Fruit fly (Drosophila melanogaster) whole organism, prepupa: ENCODE measurements around the gene dan.

ENCODE experiments used
- Blimp-1 ChIP-seq: fragments of 200-800 bp; sonication (Bioruptor generic); optimal IDR thresholded peaks from 3 replicates; lab custom pipeline; 2017; ENCODE audit warnings: missing biosample characterization, missing genetic modification characterization, mild to moderate bottlenecking, moderate library complexity, missing genetic modification reagents
- CG11294 ChIP-seq: fragments of 200-800 bp; sonication (Bioruptor generic); IDR thresholded peaks from 2 replicates; pipeline ENCODE4 v1.3.6; 2022; ENCODE audit warnings: missing biosample characterization, missing genetic modification characterization
- CG11762 ChIP-seq: fragments of 200-800 bp; sonication (Bioruptor generic); optimal IDR thresholded peaks from 3 replicates; lab custom pipeline; 2016; ENCODE audit warnings: missing biosample characterization, missing genetic modification characterization; ENCODE audit not compliant: insufficient read depth
- CG3032 ChIP-seq: fragments of 200-800 bp; optimal IDR thresholded peaks from 2 replicates; lab custom pipeline; 2019; ENCODE audit warnings: missing biosample characterization, mild to moderate bottlenecking, missing genetic modification characterization, moderate library complexity
- CG31627 ChIP-seq: fragments of 200-800 bp; sonication (Bioruptor generic); optimal IDR thresholded peaks from 3 replicates; lab custom pipeline; 2016; ENCODE audit warnings: missing biosample characterization, missing genetic modification characterization
- CG4318 ChIP-seq: fragments of 200-800 bp; sonication (Bioruptor generic); optimal IDR thresholded peaks from 3 replicates; lab custom pipeline; 2017; ENCODE audit warnings: missing biosample characterization, mild to moderate bottlenecking, missing genetic modification characterization
- CG6163 ChIP-seq: fragments of 200-800 bp; sonication (Bioruptor generic); IDR thresholded peaks from 3 replicates; pipeline ENCODE4 v1.3.6; 2022; ENCODE audit warnings: missing biosample characterization, missing genetic modification characterization
- CG6792 ChIP-seq: fragments of 200-800 bp; sonication (Bioruptor generic); optimal IDR thresholded peaks from 3 replicates; lab custom pipeline; 2016; ENCODE audit warnings: missing biosample characterization, missing genetic modification characterization
- CG6808 ChIP-seq: fragments of 200-800 bp; sonication (Bioruptor generic); optimal IDR thresholded peaks from 3 replicates; lab custom pipeline; 2017; ENCODE audit warnings: missing biosample characterization, missing genetic modification characterization, mild to moderate bottlenecking, moderate library complexity, missing genetic modification reagents
- CG6854 ChIP-seq: fragments of 200-800 bp; sonication (Bioruptor generic); optimal IDR thresholded peaks from 2 replicates; lab custom pipeline; 2017; ENCODE audit warnings: missing biosample characterization, mild to moderate bottlenecking, missing genetic modification characterization
- CG7368 ChIP-seq: fragments of 200-800 bp; sonication (Bioruptor generic); optimal IDR thresholded peaks from 3 replicates; lab custom pipeline; 2016; ENCODE audit warnings: missing biosample characterization, missing genetic modification characterization
- CG8119 ChIP-seq: fragments of 200-800 bp; sonication (Bioruptor generic); IDR thresholded peaks from 3 replicates; pipeline ENCODE4 v1.3.6; 2022; ENCODE audit warnings: missing biosample characterization, missing genetic modification characterization
- CG8319 ChIP-seq: fragments of 200-800 bp; sonication (Bioruptor generic); optimal IDR thresholded peaks from 3 replicates; lab custom pipeline; 2016; ENCODE audit warnings: missing biosample characterization, missing genetic modification characterization
- Eip75B ChIP-seq: fragments of 200-800 bp; sonication (Bioruptor generic); optimal IDR thresholded peaks from 3 replicates; lab custom pipeline; 2016; ENCODE audit warnings: missing biosample characterization, missing genetic modification characterization
- Eip78C ChIP-seq: fragments of 200-800 bp; sonication (Bioruptor generic); peaks from one replicate; lab custom pipeline; 2016; ENCODE audit warnings: missing biosample characterization, missing genetic modification characterization
- Ets21C ChIP-seq: fragments of 200-800 bp; sonication (Bioruptor generic); optimal IDR thresholded peaks from 3 replicates; lab custom pipeline; 2016; ENCODE audit warnings: missing biosample characterization, missing genetic modification characterization
- Ets96B ChIP-seq: fragments of 200-800 bp; optimal IDR thresholded peaks from 2 replicates; lab custom pipeline; 2019; ENCODE audit warnings: missing biosample characterization, mild to moderate bottlenecking, missing genetic modification characterization, moderate library complexity
- Gug ChIP-seq: fragments of 200-800 bp; sonication (Bioruptor generic); IDR thresholded peaks from 2 replicates; pipeline ENCODE4 v1.3.6; 2022; ENCODE audit warnings: missing biosample characterization, missing genetic modification characterization
- Hr38 ChIP-seq: sonication (Bioruptor generic); optimal IDR thresholded peaks from 2 replicates; lab custom pipeline; 2016; ENCODE audit warnings: missing biosample characterization, missing genetic modification characterization
- Lpt ChIP-seq: fragments of 200-800 bp; sonication (Bioruptor generic); optimal IDR thresholded peaks from 3 replicates; lab custom pipeline; 2016; ENCODE audit warnings: missing biosample characterization, missing genetic modification characterization
- OdsH ChIP-seq: fragments of 200-800 bp; sonication (Bioruptor generic); optimal IDR thresholded peaks from 3 replicates; lab custom pipeline; 2016; ENCODE audit warnings: missing biosample characterization, missing genetic modification characterization
- Smox ChIP-seq: fragments of 200-800 bp; sonication (Bioruptor generic); optimal IDR thresholded peaks from 3 replicates; lab custom pipeline; 2016; ENCODE audit warnings: missing biosample characterization, missing genetic modification characterization
- Sox102F ChIP-seq: fragments of 200-800 bp; sonication (Bioruptor generic); optimal IDR thresholded peaks from 2 replicates; lab custom pipeline; 2016; ENCODE audit warnings: missing biosample characterization, mild to moderate bottlenecking, missing genetic modification characterization
- Sox14 ChIP-seq: fragments of 200-800 bp; sonication (Bioruptor generic); optimal IDR thresholded peaks from 3 replicates; lab custom pipeline; 2016; ENCODE audit warnings: missing biosample characterization, missing genetic modification characterization
- Sox15 ChIP-seq: fragments of 200-800 bp; sonication (Bioruptor generic); optimal IDR thresholded peaks from 3 replicates; lab custom pipeline; 2016; ENCODE audit warnings: missing biosample characterization, missing genetic modification characterization
- acj6 ChIP-seq: fragments of 200-800 bp; sonication (Bioruptor generic); optimal IDR thresholded peaks from 3 replicates; lab custom pipeline; 2016; ENCODE audit warnings: missing biosample characterization, missing genetic modification characterization
- cyc ChIP-seq: fragments of 200-800 bp; sonication (Bioruptor generic); optimal IDR thresholded peaks from 3 replicates; lab custom pipeline; 2016; ENCODE audit warnings: missing biosample characterization, missing genetic modification characterization
- dac ChIP-seq: fragments of 200-800 bp; sonication (Bioruptor generic); optimal IDR thresholded peaks from 2 replicates; lab custom pipeline; 2017; ENCODE audit warnings: missing biosample characterization, mild to moderate bottlenecking, missing genetic modification characterization
- dsx ChIP-seq: fragments of 200-800 bp; optimal IDR thresholded peaks from 3 replicates; lab custom pipeline; 2019; ENCODE audit warnings: missing biosample characterization, mild to moderate bottlenecking, missing genetic modification characterization, moderate library complexity; ENCODE audit not compliant: poor library complexity, severe bottlenecking
- eg ChIP-seq: fragments of 200-800 bp; sonication (Bioruptor generic); IDR thresholded peaks from 3 replicates; pipeline ENCODE4 v1.3.6; 2022; ENCODE audit warnings: missing biosample characterization, missing genetic modification characterization
- esn ChIP-seq: fragments of 200-800 bp; sonication (Bioruptor generic); optimal IDR thresholded peaks from 2 replicates; lab custom pipeline; 2016; ENCODE audit warnings: missing biosample characterization, mild to moderate bottlenecking, missing genetic modification characterization, moderate library complexity
- fd59A ChIP-seq: fragments of 200-800 bp; sonication (Bioruptor generic); optimal IDR thresholded peaks from 2 replicates; lab custom pipeline; 2017; ENCODE audit warnings: missing biosample characterization, mild to moderate bottlenecking, missing genetic modification characterization, missing genetic modification reagents
- fd85E ChIP-seq: fragments of 200-800 bp; sonication (Bioruptor generic); optimal IDR thresholded peaks from 3 replicates; lab custom pipeline; 2016; ENCODE audit warnings: missing biosample characterization, missing genetic modification characterization
- fkh ChIP-seq: fragments of 200-800 bp; sonication (Bioruptor generic); optimal IDR thresholded peaks from 3 replicates; lab custom pipeline; 2017; ENCODE audit warnings: missing biosample characterization, mild to moderate bottlenecking, missing genetic modification characterization, moderate library complexity
- lz ChIP-seq: fragments of 200-800 bp; sonication (Bioruptor generic); optimal IDR thresholded peaks from 3 replicates; lab custom pipeline; 2016; ENCODE audit warnings: missing biosample characterization, missing genetic modification characterization
- pdm3 ChIP-seq: fragments of 200-800 bp; sonication (Bioruptor generic); optimal IDR thresholded peaks from 3 replicates; lab custom pipeline; 2016; ENCODE audit warnings: missing biosample characterization, missing genetic modification characterization
- salr ChIP-seq, 2 experiments: fragments of 200-800 bp; sonication (Bioruptor generic); optimal IDR thresholded peaks; 3 replicates each; lab custom pipeline; 2016 to 2018; ENCODE audit warnings: missing biosample characterization in 2 of 2, missing genetic modification characterization in 2 of 2, mild to moderate bottlenecking in 1 of 2
- spab ChIP-seq: fragments of 200-800 bp; sonication (Bioruptor generic); optimal IDR thresholded peaks from 2 replicates; lab custom pipeline; 2017; ENCODE audit warnings: missing biosample characterization, mild to moderate bottlenecking, missing genetic modification characterization, missing genetic modification reagents
- ss ChIP-seq, 2 experiments: fragments of 200-800 bp; sonication (Bioruptor generic); optimal IDR thresholded peaks; 2 replicates in 1 of 2; 3 replicates in 1 of 2; lab custom pipeline; 2017 to 2018; ENCODE audit warnings: mild to moderate bottlenecking in 2 of 2, missing biosample characterization in 2 of 2, missing genetic modification characterization in 2 of 2, moderate library complexity in 1 of 2
- svp ChIP-seq: fragments of 200-800 bp; sonication (Bioruptor generic); peaks from one replicate; lab custom pipeline; 2016; ENCODE audit warnings: missing biosample characterization, missing genetic modification characterization
- topi ChIP-seq: fragments of 200-800 bp; sonication (Bioruptor generic); optimal IDR thresholded peaks from 3 replicates; lab custom pipeline; 2016; ENCODE audit warnings: missing biosample characterization, missing genetic modification characterization
- vri ChIP-seq: fragments of 200-800 bp; sonication (Bioruptor generic); optimal IDR thresholded peaks from 3 replicates; lab custom pipeline; 2016; ENCODE audit warnings: missing biosample characterization, mild to moderate bottlenecking, missing genetic modification characterization

dan gene

dm6 chr3R:25168259-25168972 lies 15.8 kb upstream of the dan start:
- no peak for TF ChIP-seq CG8119
- peak; percentile 50 for TF ChIP-seq svp (GFP tag; lab: Kevin White, UChicago)
- no peak for TF ChIP-seq CG31627 (GFP tag; lab: Kevin White, UChicago)
- TF ChIP-seq topi (GFP tag; lab: Kevin White, UChicago) = peak; percentile 5
- TF ChIP-seq Eip78C (GFP tag; lab: Kevin White, UChicago) = peak; percentile 17

DNA sequence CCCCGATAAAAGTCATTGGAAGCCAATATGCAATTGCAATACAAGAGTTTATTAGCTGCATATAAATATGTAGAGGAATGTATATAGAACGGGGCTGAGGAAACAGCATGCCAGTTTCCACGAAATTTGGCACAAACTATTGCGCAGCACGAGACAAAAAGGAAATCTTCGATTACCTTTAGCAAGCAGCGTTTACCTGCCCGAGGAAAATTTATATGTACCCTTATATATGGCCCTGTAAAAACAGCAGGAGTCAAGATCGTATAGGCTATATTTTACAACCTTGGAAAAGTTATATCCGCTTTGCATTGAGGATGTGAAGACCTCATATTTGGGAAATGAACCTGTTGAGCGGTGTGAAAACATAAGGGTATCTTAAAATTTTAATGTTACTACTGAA lies 11.8 kb upstream of the dan start:
- no peak for TF ChIP-seq cyc (GFP tag; lab: Kevin White, UChicago)
- TF ChIP-seq CG8319 (GFP tag; lab: Kevin White, UChicago) = no peak
- TF ChIP-seq salr (GFP tag; optimal IDR thresholded peaks at IDR 0.05; lab: Kevin White, UChicago) = no peak
- TF ChIP-seq Sox14 = no peak
- TF ChIP-seq esn (GFP tag; lab: Kevin White, UChicago) = no peak
- no peak for TF ChIP-seq CG6792 (GFP tag; lab: Kevin White, UChicago)
- no peak for TF ChIP-seq acj6 (GFP tag; lab: Kevin White, UChicago)
- TF ChIP-seq CG11294 = no peak
- TF ChIP-seq pdm3 (GFP tag; lab: Kevin White, UChicago) = no peak

- TF ChIP-seq Blimp-1 (GFP tag; lab: Kevin White, UChicago) (no peak), OdsH (GFP tag; lab: Kevin White, UChicago) (no peak), Sox102F (GFP tag; lab: Kevin White, UChicago) (no peak), Hr38 (GFP tag; lab: Kevin White, UChicago) (no peak), Sox15 (GFP tag; lab: Kevin White, UChicago) (no peak), CG6854 (GFP tag; lab: Kevin White, UChicago) (no peak), Smox (no peak), CG11762 (GFP tag; lab: Kevin White, UChicago) (no peak), CG8319 (GFP tag; lab: Kevin White, UChicago) (no peak)
These were observed 11.2 kb upstream of the dan start for dm6 chr3R:25172976-25173375.

dm6 chr3R:25174244-25174643 lies 9.9 kb upstream of the dan start:
- TF ChIP-seq OdsH (GFP tag; lab: Kevin White, UChicago) (peak; percentile 47), CG3032 (tag; lab: Kevin White, UChicago) (peak; percentile 61), CG6808 (GFP tag; lab: Kevin White, UChicago) (peak; percentile 73), dsx (GFP tag; lab: Kevin White, UChicago) (peak; percentile 58), dac (no peak), spab (peak; percentile 67), fd85E (GFP tag; lab: Kevin White, UChicago) (no peak), svp (GFP tag; lab: Kevin White, UChicago) (peak; percentile 87), CG11294 (no peak), fd59A (GFP tag; lab: Kevin White, UChicago) (peak; percentile 40), Blimp-1 (GFP tag; lab: Kevin White, UChicago) (peak; percentile 9), Ets21C (peak; percentile 63), Eip78C (GFP tag; lab: Kevin White, UChicago) (peak; percentile 87), Ets96B (tag; lab: Kevin White, UChicago) (peak; percentile 69), cyc (GFP tag; lab: Kevin White, UChicago) (peak; percentile 70), topi (GFP tag; lab: Kevin White, UChicago) (peak; percentile 68), lz (GFP tag; lab: Kevin White, UChicago) (peak; percentile 73), fkh (GFP tag; lab: Kevin White, UChicago) (no peak), CG4318 (GFP tag; lab: Kevin White, UChicago) (no peak), CG11762 (GFP tag; lab: Kevin White, UChicago) (peak; percentile 4), acj6 (GFP tag; lab: Kevin White, UChicago) (peak; percentile 59), esn (GFP tag; lab: Kevin White, UChicago) (peak; percentile 76), Sox102F (GFP tag; lab: Kevin White, UChicago) (peak; percentile 49), Hr38 (GFP tag; lab: Kevin White, UChicago) (no peak), Eip75B (GFP tag; lab: Kevin White, UChicago) (peak; percentile 63), vri (GFP tag; lab: Kevin White, UChicago) (peak; percentile 30), CG8319 (GFP tag; lab: Kevin White, UChicago) (peak; percentile 14), CG6163 (peak; percentile 45; the same call in 1 of the 3 replicates), salr (GFP tag; optimal IDR thresholded peaks at IDR 0.05; lab: Kevin White, UChicago) (peak in 1 of 2 experiments; percentile 38), CG6854 (GFP tag; lab: Kevin White, UChicago) (no peak), Lpt (GFP tag; lab: Kevin White, UChicago) (no peak), CG7368 (peak; percentile 35), Gug (GFP tag; lab: Robert Waterston, UW) (no peak), ss (GFP tag; optimal IDR thresholded peaks at IDR 0.05; lab: Kevin White, UChicago) (peak; percentile 26 to 55), eg (GFP tag; lab: Robert Waterston, UW) (no peak)
